Fruit fly (Drosophila melanogaster) whole organism, embryonic: ENCODE measurements around the gene sll.

Experiments used
- Abd-B ChIP-seq: fragments of 200-800 bp; sonication (Bioruptor generic); optimal IDR thresholded peaks from 2 replicates; lab custom pipeline; 2018; ENCODE audit warnings: missing biosample characterization, mild to moderate bottlenecking, missing genetic modification characterization, moderate library complexity
- Bgb ChIP-seq: fragments of 200-800 bp; sonication (Bioruptor generic); IDR thresholded peaks from 2 replicates; pipeline ENCODE4 v1.3.6; 2022; ENCODE audit warnings: missing biosample characterization, missing genetic modification characterization; ENCODE audit not compliant: partially characterized antibody
- CG11085 ChIP-seq: fragments of 200-800 bp; sonication (Bioruptor generic); IDR thresholded peaks from 2 replicates; pipeline ENCODE4 v1.3.6; 2022; ENCODE audit warnings: missing biosample characterization, missing genetic modification characterization
- CG13775 ChIP-seq: fragments of 200-800 bp; sonication (Bioruptor generic); optimal IDR thresholded peaks from 3 replicates; lab custom pipeline; 2017; ENCODE audit warnings: missing biosample characterization, mild to moderate bottlenecking, missing genetic modification characterization
- CG14014 ChIP-seq: fragments of 200-800 bp; sonication (Bioruptor generic); IDR thresholded peaks from 2 replicates; pipeline ENCODE4 v1.3.6; 2022; ENCODE audit warnings: missing biosample characterization, missing genetic modification characterization
- CG16813 ChIP-seq: fragments of 200-800 bp; sonication (Bioruptor generic); IDR thresholded peaks from 3 replicates; pipeline ENCODE4 v1.3.6; 2022; ENCODE audit warnings: missing biosample characterization, missing genetic modification characterization; ENCODE audit not compliant: partially characterized antibody
- CG17361 ChIP-seq: fragments of 200-800 bp; sonication (Bioruptor generic); IDR thresholded peaks from 3 replicates; pipeline ENCODE4 v1.3.6; 2022; ENCODE audit warnings: missing biosample characterization, missing genetic modification characterization
- CG2120 ChIP-seq: fragments of 200-800 bp; sonication (Bioruptor generic); optimal IDR thresholded peaks from 3 replicates; lab custom pipeline; 2016; ENCODE audit warnings: missing biosample characterization, missing genetic modification characterization
- CG2199 ChIP-seq: fragments of 200-800 bp; sonication (Bioruptor generic); IDR thresholded peaks from 3 replicates; pipeline ENCODE4 v1.3.6; 2022; ENCODE audit warnings: missing biosample characterization, missing genetic modification characterization
- CG32532 ChIP-seq: fragments of 200-800 bp; sonication (Bioruptor generic); IDR thresholded peaks from 2 replicates; pipeline ENCODE4 v1.3.6; 2022; ENCODE audit warnings: missing biosample characterization, missing genetic modification characterization
- CG34376 ChIP-seq: fragments of 200-800 bp; sonication (Bioruptor generic); optimal IDR thresholded peaks from 2 replicates; lab custom pipeline; 2018; ENCODE audit warnings: missing biosample characterization, mild to moderate bottlenecking, missing genetic modification characterization
- CG6272 ChIP-seq: fragments of 200-800 bp; sonication (Bioruptor generic); IDR thresholded peaks from 2 replicates; pipeline ENCODE4 v1.3.6; 2022; ENCODE audit warnings: missing biosample characterization, missing genetic modification characterization
- CG6791 ChIP-seq: fragments of 200-800 bp; sonication (Bioruptor generic); IDR thresholded peaks from 3 replicates; pipeline ENCODE4 v1.3.6; 2022; ENCODE audit warnings: missing biosample characterization, missing genetic modification characterization; ENCODE audit not compliant: partially characterized antibody
- CG8478 ChIP-seq: fragments of >200 bp; optimal IDR thresholded peaks from 2 replicates; lab custom pipeline; 2018
- CG9609 ChIP-seq: fragments of 200-800 bp; sonication (Bioruptor generic); optimal IDR thresholded peaks from 3 replicates; lab custom pipeline; 2016; ENCODE audit warnings: missing biosample characterization, missing genetic modification characterization
- CG9817 ChIP-seq: fragments of 200-800 bp; sonication (Bioruptor generic); optimal IDR thresholded peaks from 2 replicates; lab custom pipeline; 2018; ENCODE audit warnings: missing biosample characterization, mild to moderate bottlenecking, missing genetic modification characterization, moderate library complexity
- Dad ChIP-seq: fragments of 200-800 bp; sonication (Bioruptor generic); optimal IDR thresholded peaks from 3 replicates; lab custom pipeline; 2016; ENCODE audit warnings: missing biosample characterization, missing genetic modification characterization
- Dip2 ChIP-seq: fragments of 200-800 bp; sonication (Bioruptor generic); IDR thresholded peaks from 2 replicates; pipeline ENCODE4 v1.3.6; 2022; ENCODE audit warnings: missing biosample characterization, missing genetic modification characterization
- Dll ChIP-seq: fragments of 200-800 bp; sonication (Bioruptor generic); IDR thresholded peaks from 4 replicates; pipeline ENCODE4 v1.3.6; 2022; ENCODE audit warnings: missing biosample characterization, missing genetic modification characterization; ENCODE audit not compliant: partially characterized antibody
- Ets65A ChIP-seq: fragments of 200-800 bp; sonication (Bioruptor generic); peaks from one replicate; lab custom pipeline; 2016; ENCODE audit warnings: missing biosample characterization, missing genetic modification characterization
- Fer2 ChIP-seq: fragments of 200-800 bp; sonication (Bioruptor generic); optimal IDR thresholded peaks from 2 replicates; lab custom pipeline; 2018; ENCODE audit warnings: missing biosample characterization, mild to moderate bottlenecking, missing genetic modification characterization, moderate library complexity
- Fer3 ChIP-seq: fragments of 200-800 bp; sonication (Bioruptor generic); optimal IDR thresholded peaks from 2 replicates; lab custom pipeline; 2018; ENCODE audit warnings: missing biosample characterization, mild to moderate bottlenecking, missing genetic modification characterization, moderate library complexity
- HLHmδ ChIP-seq: fragments of 200-800 bp; sonication (Bioruptor generic); optimal IDR thresholded peaks from 2 replicates; lab custom pipeline; 2018; ENCODE audit warnings: missing biosample characterization, mild to moderate bottlenecking, missing genetic modification characterization, moderate library complexity
- Hand ChIP-seq: fragments of 200-800 bp; sonication (Bioruptor generic); optimal IDR thresholded peaks from 2 replicates; lab custom pipeline; 2017; ENCODE audit warnings: mild to moderate bottlenecking, missing biosample characterization, missing genetic modification reagents, missing genetic modification characterization
- Hr39 ChIP-seq: fragments of >200 bp; optimal IDR thresholded peaks from 2 replicates; lab custom pipeline; 2017
- Med ChIP-seq: fragments of 200-800 bp; sonication (Bioruptor generic); peaks from one replicate; lab custom pipeline; 2016; ENCODE audit warnings: missing biosample characterization, missing genetic modification characterization, mild to moderate bottlenecking, inconsistent platforms, moderate library complexity
- NC2α ChIP-seq: fragments of 200-800 bp; sonication (Bioruptor generic); optimal IDR thresholded peaks from 2 replicates; lab custom pipeline; 2016; ENCODE audit warnings: missing biosample characterization, missing genetic modification characterization
- NfI ChIP-seq: fragments of 200-800 bp; sonication (Bioruptor generic); optimal IDR thresholded peaks from 3 replicates; lab custom pipeline; 2018; ENCODE audit warnings: missing biosample characterization, mild to moderate bottlenecking, missing genetic modification characterization, moderate library complexity
- Opbp ChIP-seq: fragments of 200-800 bp; sonication (Bioruptor generic); IDR thresholded peaks from 3 replicates; pipeline ENCODE4 v1.3.6; 2022; ENCODE audit warnings: missing biosample characterization, missing genetic modification characterization; ENCODE audit not compliant: partially characterized antibody
- Pdp1 ChIP-seq, 2 experiments: fragments of 200-800 bp; sonication (Bioruptor generic); optimal IDR thresholded peaks; 3 replicates each; lab custom pipeline; 2016; ENCODE audit warnings: missing biosample characterization in 2 of 2, missing genetic modification characterization in 2 of 2, mild to moderate bottlenecking in 1 of 2, moderate library complexity in 1 of 2
- Rfx ChIP-seq: fragments of 200-800 bp; sonication (Bioruptor generic); IDR thresholded peaks from 2 replicates; pipeline ENCODE4 v1.3.6; 2022; ENCODE audit warnings: missing biosample characterization, missing genetic modification characterization
- ara ChIP-seq: fragments of 200-800 bp; sonication (Bioruptor generic); IDR thresholded peaks from 2 replicates; pipeline ENCODE4 v1.3.6; 2022; ENCODE audit warnings: missing biosample characterization, missing genetic modification characterization
- cg ChIP-seq: fragments of 200-800 bp; sonication (Bioruptor generic); optimal IDR thresholded peaks from 3 replicates; lab custom pipeline; 2019; ENCODE audit warnings: missing biosample characterization, mild to moderate bottlenecking, missing genetic modification characterization, moderate library complexity
- chn ChIP-seq: fragments of 200-800 bp; sonication (Bioruptor generic); optimal IDR thresholded peaks from 2 replicates; lab custom pipeline; 2016; ENCODE audit warnings: missing biosample characterization, missing genetic modification characterization
- crol ChIP-seq: fragments of 200-800 bp; sonication (Bioruptor generic); IDR thresholded peaks from 2 replicates; pipeline ENCODE4 v1.3.6; 2022; ENCODE audit warnings: missing biosample characterization, missing genetic modification characterization
- cwo ChIP-seq: fragments of 200-800 bp; sonication (Bioruptor generic); optimal IDR thresholded peaks from 3 replicates; lab custom pipeline; 2017; ENCODE audit warnings: missing biosample characterization, missing genetic modification characterization, mild to moderate bottlenecking, moderate library complexity, missing genetic modification reagents
- gsb-n ChIP-seq: fragments of 200-800 bp; sonication (Bioruptor generic); optimal IDR thresholded peaks from 3 replicates; lab custom pipeline; 2018; ENCODE audit warnings: missing biosample characterization, mild to moderate bottlenecking, missing genetic modification characterization
- h ChIP-seq: fragments of >200 bp; optimal IDR thresholded peaks from 2 replicates; lab custom pipeline; 2017
- hth ChIP-seq: fragments of >200 bp; optimal IDR thresholded peaks from 2 replicates; lab custom pipeline; 2017; ENCODE audit warnings: inconsistent platforms
- kay ChIP-seq: fragments of 200-800 bp; sonication (Bioruptor generic); optimal IDR thresholded peaks from 2 replicates; lab custom pipeline; 2016; ENCODE audit warnings: missing biosample characterization, missing genetic modification characterization
- nom ChIP-seq: fragments of 200-800 bp; sonication (Bioruptor generic); optimal IDR thresholded peaks from 2 replicates; lab custom pipeline; 2017; ENCODE audit warnings: missing biosample characterization, missing genetic modification characterization, mild to moderate bottlenecking, moderate library complexity, missing genetic modification reagents
- odd ChIP-seq: fragments of 200-800 bp; sonication (Bioruptor generic); optimal IDR thresholded peaks from 2 replicates; lab custom pipeline; 2017; ENCODE audit warnings: missing biosample characterization, mild to moderate bottlenecking, missing genetic modification characterization
- pnt ChIP-seq: fragments of 200-800 bp; sonication (Bioruptor generic); optimal IDR thresholded peaks from 3 replicates; lab custom pipeline; 2016; ENCODE audit warnings: missing biosample characterization, missing genetic modification characterization
- prd ChIP-seq, 3 experiments: fragments of >200 bp in 2 of 3; fragments of 200-800 bp in 1 of 3; sonication (Bioruptor generic) in 1 of 3; optimal IDR thresholded peaks in 2 of 3; IDR thresholded peaks in 1 of 3; 2 replicates in 2 of 3; 3 replicates in 1 of 3; pipeline versions ENCODE4 v1.3.6 to Lab custom; 2017 to 2022; ENCODE audit warnings: missing biosample characterization in 1 of 3, missing genetic modification characterization in 1 of 3
- psq ChIP-seq: fragments of 200-800 bp; sonication (Bioruptor generic); optimal IDR thresholded peaks from 2 replicates; lab custom pipeline; 2017; ENCODE audit warnings: missing biosample characterization, missing genetic modification characterization
- run ChIP-seq: fragments of 200-800 bp; sonication (Bioruptor generic); optimal IDR thresholded peaks from 3 replicates; lab custom pipeline; 2018; ENCODE audit warnings: missing biosample characterization, mild to moderate bottlenecking, missing genetic modification characterization
- sens ChIP-seq: fragments of 200-800 bp; sonication (Bioruptor generic); peaks from one replicate; lab custom pipeline; 2016; ENCODE audit warnings: missing biosample characterization, missing genetic modification characterization
- slbo ChIP-seq: fragments of 200-800 bp; sonication (Bioruptor generic); IDR thresholded peaks from 2 replicates; pipeline ENCODE4 v1.3.6; 2022; ENCODE audit warnings: missing biosample characterization, missing genetic modification characterization
- sqz ChIP-seq: fragments of 200-800 bp; sonication (Bioruptor generic); optimal IDR thresholded peaks from 3 replicates; lab custom pipeline; 2018; ENCODE audit warnings: missing biosample characterization, mild to moderate bottlenecking, missing genetic modification characterization
- twi ChIP-seq: fragments of 200-800 bp; optimal IDR thresholded peaks from 2 replicates; lab custom pipeline; 2019; ENCODE audit warnings: missing biosample characterization, mild to moderate bottlenecking, missing genetic modification characterization, moderate library complexity

The sll gene

DNA sequence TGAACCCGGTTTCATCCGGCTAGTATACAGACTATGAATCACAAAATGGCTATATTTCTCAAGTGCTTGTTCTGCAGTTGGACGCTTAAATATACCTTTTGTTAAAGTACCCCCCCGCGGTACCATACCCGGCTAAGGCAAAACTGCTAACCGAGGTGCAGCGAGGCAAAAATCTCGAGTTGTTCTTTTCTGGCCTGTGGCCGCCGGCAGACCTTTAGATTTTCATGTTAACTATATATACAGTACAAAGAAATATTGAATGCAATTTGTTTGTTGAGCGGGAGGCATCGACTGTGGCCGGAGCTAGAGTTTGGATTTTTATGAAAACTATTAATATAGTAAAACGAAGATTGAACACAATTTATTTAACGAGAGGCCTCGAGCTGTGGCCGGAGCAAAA, 9.8 kb downstream of the sll start (continued):
- no peak for TF ChIP-seq CG14014 (GFP tag; lab: Robert Waterston, UW)
- no peak for TF ChIP-seq CG13775 (GFP tag; lab: Kevin White, UChicago)
- TF ChIP-seq HLHmδ (GFP tag; lab: Kevin White, UChicago) = no peak
- TF ChIP-seq crol (GFP tag; lab: Robert Waterston, UW) = no peak
- no peak for TF ChIP-seq NfI (GFP tag; lab: Kevin White, UChicago)
- TF ChIP-seq cwo (GFP tag; lab: Kevin White, UChicago) = no peak
- peak; percentile 11 for TF ChIP-seq nom (GFP tag; lab: Kevin White, UChicago)
- no peak for TF ChIP-seq cg (GFP tag; lab: Kevin White, UChicago)

DNA sequence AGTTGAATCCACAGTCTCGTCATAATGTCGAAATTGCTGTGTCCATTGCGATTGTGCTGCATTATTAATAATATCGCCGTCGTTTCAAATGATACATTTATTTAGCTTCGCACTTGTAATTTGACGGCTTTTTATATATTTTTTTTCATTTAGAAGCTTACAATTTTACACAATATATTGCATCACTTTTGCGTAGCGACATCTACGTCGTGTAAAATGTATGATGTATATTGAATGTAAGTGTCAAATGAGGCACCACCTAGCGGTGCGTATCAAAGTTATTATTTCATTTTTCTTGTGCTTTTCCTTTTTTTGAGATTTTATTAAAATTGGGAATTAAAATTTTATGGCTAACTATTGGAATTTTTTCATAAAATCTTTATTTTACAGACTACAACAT, 10.6 kb downstream of the sll start:
- no peak for TF ChIP-seq CG9609 (GFP tag; lab: Kevin White, UChicago)
- no peak for TF ChIP-seq h (lab: Kevin White, UChicago)
- peak; percentile 73 for TF ChIP-seq Bgb (GFP tag; lab: Robert Waterston, UW)
- peak in 1 of 2 experiments; percentile 74 for TF ChIP-seq Pdp1 (GFP tag; optimal IDR thresholded peaks at IDR 0.05; lab: Kevin White, UChicago)
- peak; percentile 81 for TF ChIP-seq Dip2
- TF ChIP-seq CG16813 = peak; percentile 62
- peak; percentile 91 for TF ChIP-seq Ets65A
- TF ChIP-seq Dad (GFP tag; lab: Kevin White, UChicago) = no peak
- TF ChIP-seq Fer2 (tag; lab: Kevin White, UChicago) = no peak
- TF ChIP-seq pnt (GFP tag; lab: Kevin White, UChicago) = peak; percentile 14
- TF ChIP-seq ara = no peak
- TF ChIP-seq run (tag; lab: Kevin White, UChicago) = no peak
- peak; percentile 6 for TF ChIP-seq gsb-n (tag; lab: Kevin White, UChicago)
- TF ChIP-seq slbo (GFP tag; lab: Robert Waterston, UW) = 0 out of 2 replicates have a peak, but pooled peaks have one; percentile 34
- peak; percentile 20 for TF ChIP-seq sens
- TF ChIP-seq Rfx (GFP tag; lab: Robert Waterston, UW) = peak; percentile 37; the same call in 1 of the 2 replicates
- no peak for TF ChIP-seq CG11085 (GFP tag; lab: Robert Waterston, UW)
- TF ChIP-seq CG9817 (tag; lab: Kevin White, UChicago) = no peak
- no peak for TF ChIP-seq twi (tag; lab: Kevin White, UChicago)
- TF ChIP-seq Hr39 (lab: Kevin White, UChicago) = no peak
- TF ChIP-seq prd (optimal IDR thresholded peaks at IDR 0.05; lab: Kevin White, UChicago) = peak in 1 of 2 experiments; percentile 11
- TF ChIP-seq prd (GFP tag; IDR thresholded peaks at IDR 0.05; lab: Robert Waterston, UW) = no peak
- no peak for TF ChIP-seq psq (GFP tag; lab: Kevin White, UChicago)
- peak; percentile 93 for TF ChIP-seq CG2199 (GFP tag; lab: Robert Waterston, UW)
- peak; percentile 38 for TF ChIP-seq CG8478 (lab: Kevin White, UChicago)
- peak; percentile 37 for TF ChIP-seq Abd-B (GFP tag; lab: Kevin White, UChicago)
- TF ChIP-seq CG32532 (GFP tag; lab: Robert Waterston, UW) = 0 out of 2 replicates have a peak, but pooled peaks have one; percentile 7
- 0 out of 3 replicates have a peak, but pooled peaks have one; percentile 17 for TF ChIP-seq CG17361 (GFP tag; lab: Robert Waterston, UW)
- no peak for TF ChIP-seq CG34376 (GFP tag; lab: Kevin White, UChicago)
- peak; percentile 54 for TF ChIP-seq Med (GFP tag; lab: Kevin White, UChicago)
- TF ChIP-seq CG2120 (GFP tag; lab: Kevin White, UChicago) = no peak
- no peak for TF ChIP-seq chn (GFP tag; lab: Kevin White, UChicago)
- no peak for TF ChIP-seq hth (lab: Kevin White, UChicago)
- TF ChIP-seq kay (GFP tag; lab: Kevin White, UChicago) = no peak
- TF ChIP-seq odd = no peak
- peak; percentile 28 for TF ChIP-seq sqz (GFP tag; lab: Kevin White, UChicago)
- peak; percentile 51; the same call in 1 of the 3 replicates for TF ChIP-seq CG6791 (GFP tag; lab: Robert Waterston, UW)
- no peak for TF ChIP-seq Dll
- 0 out of 2 replicates have a peak, but pooled peaks have one; percentile 45 for TF ChIP-seq CG6272
- TF ChIP-seq NC2α = no peak
- no peak for TF ChIP-seq Fer3
- peak; percentile 54; the same call in 1 of the 3 replicates for TF ChIP-seq Opbp (GFP tag; lab: Robert Waterston, UW)
- no peak for TF ChIP-seq Hand (GFP tag; lab: Kevin White, UChicago)
